Fruit fly (Drosophila melanogaster): ENCODE results near the gene CG6686.
A peak's percentile ranks its signal among the peaks of the same experiment; 100 is the strongest.

The CG6686 gene

DNA sequence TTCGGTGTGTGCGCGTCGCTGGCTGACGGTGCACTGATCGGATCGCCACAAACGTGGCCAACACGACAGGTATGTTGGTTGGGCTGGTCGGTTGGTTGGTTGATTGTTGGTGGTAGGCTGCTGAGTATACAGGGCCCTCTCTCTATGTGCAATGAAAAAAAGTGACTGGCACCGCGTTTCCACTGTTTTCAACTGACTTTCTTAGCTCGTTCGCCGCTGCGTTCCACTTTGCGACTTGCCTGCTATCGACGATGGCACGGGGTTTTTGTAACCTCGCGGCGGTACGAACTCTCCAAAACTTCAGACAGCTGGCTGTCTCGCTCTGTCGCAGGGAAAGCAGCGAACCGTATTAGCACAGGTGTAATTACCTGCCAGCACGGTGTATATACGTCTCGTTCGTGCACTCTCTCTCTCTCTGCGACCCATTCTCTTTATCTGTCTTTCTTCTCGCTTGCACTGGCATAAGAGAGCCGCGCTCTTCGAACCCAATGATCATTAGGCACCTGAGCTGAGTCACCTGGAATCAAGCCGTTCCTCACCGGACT is 16.9 kb downstream of the CG6686 start:
- TF ChIP-seq CG1621 (tag; optimal IDR thresholded peaks at IDR 0.05): peak; percentile 18
- TF ChIP-seq salr (GFP tag; optimal IDR thresholded peaks at IDR 0.05): no peak
- TF ChIP-seq svp (GFP tag): peak; percentile 56
- peak; percentile 39 for TF ChIP-seq CG3919 (GFP tag; optimal IDR thresholded peaks at IDR 0.05)
- peak; percentile 23 for TF ChIP-seq dsx (GFP tag; optimal IDR thresholded peaks at IDR 0.05; ENCODE audit: poor library complexity, severe bottlenecking)
- no peak for TF ChIP-seq CG10631 (GFP tag; optimal IDR thresholded peaks at IDR 0.05)
- no peak for TF ChIP-seq Gug (GFP tag; IDR thresholded peaks at IDR 0.05)
- peak; percentile 45 for TF ChIP-seq CG6854 (GFP tag; optimal IDR thresholded peaks at IDR 0.05)
- peak; percentile 48; the same call in 1 of the 3 replicates for TF ChIP-seq eg (GFP tag; IDR thresholded peaks at IDR 0.05)
- TF ChIP-seq CG7368 (GFP tag; optimal IDR thresholded peaks at IDR 0.05): peak; percentile 24
- peak; percentile 5 for TF ChIP-seq CG6808 (GFP tag; optimal IDR thresholded peaks at IDR 0.05)
- TF ChIP-seq Sox102F (GFP tag; optimal IDR thresholded peaks at IDR 0.05): peak; percentile 29
- TF ChIP-seq fkh (GFP tag; optimal IDR thresholded peaks at IDR 0.05): peak; percentile 85
- 0 out of 2 replicates have a peak, but pooled peaks have one; percentile 35 for TF ChIP-seq CG15336 (GFP tag; IDR thresholded peaks at IDR 0.05)
- peak; percentile 29 for TF ChIP-seq Sox14 (GFP tag; optimal IDR thresholded peaks at IDR 0.05)
- TF ChIP-seq ss (GFP tag; optimal IDR thresholded peaks at IDR 0.05): peak; percentile 31 to 54
- no peak for TF ChIP-seq Ets96B (tag; optimal IDR thresholded peaks at IDR 0.05)
- 0 out of 3 replicates have a peak, but pooled peaks have one; percentile 28 for TF ChIP-seq CG6163 (GFP tag; IDR thresholded peaks at IDR 0.05)
- peak; percentile 17 for TF ChIP-seq Lpt (GFP tag; optimal IDR thresholded peaks at IDR 0.05)
- peak; percentile 37 for TF ChIP-seq Eip75B (GFP tag; optimal IDR thresholded peaks at IDR 0.05)
- peak; percentile 46 for TF ChIP-seq Eip78C (GFP tag)
- no peak for TF ChIP-seq vri (GFP tag; optimal IDR thresholded peaks at IDR 0.05)
- peak; percentile 13 for TF ChIP-seq Blimp-1 (GFP tag; optimal IDR thresholded peaks at IDR 0.05)
- peak; percentile 26 for TF ChIP-seq topi (GFP tag; optimal IDR thresholded peaks at IDR 0.05)
- TF ChIP-seq Met (GFP tag; optimal IDR thresholded peaks at IDR 0.05): peak; percentile 11
- TF ChIP-seq Sox15 (GFP tag; optimal IDR thresholded peaks at IDR 0.05): no peak
- TF ChIP-seq esn (GFP tag; optimal IDR thresholded peaks at IDR 0.05): peak; percentile 36
- no peak for TF ChIP-seq CG11902 (GFP tag; optimal IDR thresholded peaks at IDR 0.05)
- TF ChIP-seq CG6276 (GFP tag; optimal IDR thresholded peaks at IDR 0.05): peak; percentile 10

DNA sequence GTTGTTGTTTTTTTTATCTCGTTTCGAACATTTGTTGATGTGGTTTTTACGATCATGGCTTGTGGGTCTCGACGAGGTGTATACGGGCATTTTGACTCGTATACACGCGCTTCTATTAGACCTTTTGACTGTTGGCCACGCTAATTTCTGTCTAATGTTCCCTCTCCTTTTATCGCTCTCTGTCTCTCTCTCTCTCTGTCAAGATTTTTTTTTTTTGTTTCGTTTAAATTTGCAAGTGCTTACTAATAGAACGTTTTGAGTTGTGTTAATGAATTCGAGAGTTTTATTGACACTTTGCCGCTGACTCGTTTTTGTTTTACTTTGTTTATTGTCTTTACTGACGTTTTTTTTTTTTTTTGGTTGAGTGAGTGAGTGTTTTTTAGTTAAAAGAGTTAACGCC is 17.5 kb downstream of the CG6686 start:
- TF ChIP-seq pdm3 (GFP tag; optimal IDR thresholded peaks at IDR 0.05) (no peak), CG6276 (GFP tag; optimal IDR thresholded peaks at IDR 0.05) (no peak), CG11902 (GFP tag; optimal IDR thresholded peaks at IDR 0.05) (no peak), CG10631 (GFP tag; optimal IDR thresholded peaks at IDR 0.05) (no peak), Sox15 (GFP tag; optimal IDR thresholded peaks at IDR 0.05) (no peak)

- no peak for TF ChIP-seq fd59A (GFP tag; optimal IDR thresholded peaks at IDR 0.05)
- no peak for TF ChIP-seq net (GFP tag; optimal IDR thresholded peaks at IDR 0.05)
- TF ChIP-seq ss (GFP tag; optimal IDR thresholded peaks at IDR 0.05): no peak
- TF ChIP-seq CG11902 (GFP tag; optimal IDR thresholded peaks at IDR 0.05): no peak
- no peak for TF ChIP-seq topi (GFP tag; optimal IDR thresholded peaks at IDR 0.05)
- no peak for TF ChIP-seq Ets96B (tag; optimal IDR thresholded peaks at IDR 0.05)
- no peak for TF ChIP-seq CG10669 (GFP tag; optimal IDR thresholded peaks at IDR 0.05)
- TF ChIP-seq esn (GFP tag; optimal IDR thresholded peaks at IDR 0.05): no peak
- TF ChIP-seq cyc (GFP tag; optimal IDR thresholded peaks at IDR 0.05): no peak
- no peak for TF ChIP-seq Eip93F (GFP tag; optimal IDR thresholded peaks at IDR 0.05)
- TF ChIP-seq dac (GFP tag; optimal IDR thresholded peaks at IDR 0.05): no peak
- TF ChIP-seq Hr38 (GFP tag; optimal IDR thresholded peaks at IDR 0.05): no peak
- no peak for TF ChIP-seq CG34406 (GFP tag; optimal IDR thresholded peaks at IDR 0.05)
Measured at dm6 chr2L:11969424-11969823, 18.4 kb downstream of the CG6686 start.

All from whole organism, prepupa.